Worm (Caenorhabditis elegans) whole organism, midembryonic: ENCODE results near the gene psf-1.

ENCODE experiments used
- T22C8.4 ChIP-seq: fragments of 200-800 bp; sonication (Bioruptor generic); IDR thresholded peaks from 2 replicates; pipeline ENCODE4 v1.3.6; 2022; ENCODE audit warnings: missing genetic modification characterization, missing compliant biosample characterization
- cog-1 ChIP-seq: sonication (generic microtip); optimal IDR thresholded peaks from 2 replicates; lab custom pipeline; 2016; ENCODE audit warnings: missing genetic modification characterization, missing compliant biosample characterization
- flt-1 ChIP-seq: fragments of 200-800 bp; sonication (Bioruptor generic); IDR thresholded peaks from 2 replicates; pipeline ENCODE4 v1.3.6; 2022; ENCODE audit warnings: missing genetic modification characterization, missing compliant biosample characterization
- klf-2 ChIP-seq: fragments of 200-800 bp; sonication (Bioruptor generic); conservative IDR thresholded peaks from 2 replicates; pipeline ENCODE4 v1.3.6; 2022; ENCODE audit warnings: missing genetic modification reagents, missing genetic modification characterization, missing compliant biosample characterization
- med-1 ChIP-seq: sonication (generic microtip); optimal IDR thresholded peaks from 2 replicates; lab custom pipeline; 2017; ENCODE audit warnings: missing genetic modification characterization, mild to moderate bottlenecking, missing compliant biosample characterization, antibody characterized with exemption, missing genetic modification reagents; ENCODE audit not compliant: insufficient read depth
- ref-1 ChIP-seq: fragments of 200-800 bp; sonication (Bioruptor generic); conservative IDR thresholded peaks from 2 replicates; pipeline ENCODE4 v1.3.6; 2022; ENCODE audit warnings: missing genetic modification reagents, missing genetic modification characterization, missing compliant biosample characterization
- tab-1 ChIP-seq: fragments of 200-800 bp; sonication (Bioruptor generic); IDR thresholded peaks from 2 replicates; pipeline ENCODE4 v1.3.6; 2022; ENCODE audit warnings: missing genetic modification characterization, missing compliant biosample characterization
- ztf-23 ChIP-seq: fragments of 200-800 bp; sonication (Bioruptor generic); IDR thresholded peaks from 2 replicates; pipeline ENCODE4 v1.3.6; 2022; ENCODE audit warnings: missing genetic modification reagents, missing genetic modification characterization, missing compliant biosample characterization
- ztf-29 ChIP-seq: fragments of 200-800 bp; sonication (Bioruptor generic); IDR thresholded peaks from 2 replicates; pipeline ENCODE4 v1.3.6; 2022; ENCODE audit warnings: missing genetic modification reagents, missing genetic modification characterization, missing compliant biosample characterization

Gene psf-1

ce11 chrII:10014384-10014783, 45.9 kb downstream of the psf-1 start:
- no peak for TF ChIP-seq ref-1 (GFP tag; lab: Robert Waterston, UW)
- no peak for TF ChIP-seq flt-1 (GFP tag; lab: Robert Waterston, UW)
- TF ChIP-seq cog-1: no peak
- no peak for TF ChIP-seq ztf-29 (GFP tag; lab: Robert Waterston, UW)
- TF ChIP-seq ztf-23 (GFP tag; lab: Robert Waterston, UW): no peak
- no peak for TF ChIP-seq T22C8.4
- TF ChIP-seq tab-1 (GFP tag; lab: Robert Waterston, UW): no peak
- TF ChIP-seq med-1: no peak
- no peak for TF ChIP-seq klf-2 (GFP tag; lab: Robert Waterston, UW)

- TF ChIP-seq T22C8.4: no peak
- TF ChIP-seq cog-1: no peak
- no peak for TF ChIP-seq tab-1 (GFP tag; lab: Robert Waterston, UW)
Measured at ce11 chrII:10016013-10016412, 47.5 kb downstream of the psf-1 start, which contains the start of gene lec-2. TSS of gene lec-2 (minus strand) at chrII:10016183.

- TF ChIP-seq ztf-23 (GFP tag; lab: Robert Waterston, UW) (no peak), med-1 (no peak), flt-1 (GFP tag; lab: Robert Waterston, UW) (no peak), klf-2 (GFP tag; lab: Robert Waterston, UW) (no peak), cog-1 (no peak), ztf-29 (GFP tag; lab: Robert Waterston, UW) (no peak), ref-1 (GFP tag; lab: Robert Waterston, UW) (no peak), T22C8.4 (no peak), tab-1 (GFP tag; lab: Robert Waterston, UW) (no peak)
Measured at ce11 chrII:10017528-10017927, 49.1 kb downstream of the psf-1 start.
